Comparison of ENCODE assay signal across 3 worm cellular contexts in genomic region chrX:15215272-15215671, ce11.
TF ChIP-seq lines count a peak whose summit lies in the region.

No protein-coding gene starts in this region.

TF ChIP-seq in whole organism, L1 larva, 84 proteins besides CTCF, POLR2A, EP300 and RAD21:
- peak; percentile 9 for TF ChIP-seq nhr-71 (tag; optimal IDR thresholded peaks at IDR 0.05; lab: Kevin White, UChicago)
- TF ChIP-seq skn-1 (tag; optimal IDR thresholded peaks at IDR 0.05; lab: Kevin White, UChicago), result no peak
- no peak for TF ChIP-seq lin-15B (tag; optimal IDR thresholded peaks at IDR 0.05; lab: Kevin White, UChicago)
- no peak for TF ChIP-seq lin-35 (GFP tag; optimal IDR thresholded peaks at IDR 0.05; lab: Kevin White, UChicago)
- no peak for TF ChIP-seq dpl-1 (GFP tag; optimal IDR thresholded peaks at IDR 0.05; lab: Kevin White, UChicago)
- no peak for TF ChIP-seq zip-4 (GFP tag; optimal IDR thresholded peaks at IDR 0.05; lab: Kevin White, UChicago)
- no peak for TF ChIP-seq ama-1 (optimal IDR thresholded peaks at IDR 0.05; lab: Kevin White, UChicago)
- no peak for TF ChIP-seq xbp-1 (tag; optimal IDR thresholded peaks at IDR 0.05; lab: Kevin White, UChicago)
- TF ChIP-seq ztf-4 (tag; optimal IDR thresholded peaks at IDR 0.05; lab: Kevin White, UChicago), result no peak
- no peak for TF ChIP-seq tbx-2 (tag; optimal IDR thresholded peaks at IDR 0.05; lab: Kevin White, UChicago)
- peak; percentile 18 for TF ChIP-seq fkh-4 (tag; optimal IDR thresholded peaks at IDR 0.05; lab: Kevin White, UChicago; ENCODE audit: borderline replicate concordance)
- peak; percentile 78 for TF ChIP-seq unc-86 (tag; optimal IDR thresholded peaks at IDR 0.05; lab: Kevin White, UChicago)
- TF ChIP-seq swsn-7 (tag; optimal IDR thresholded peaks at IDR 0.05; lab: Kevin White, UChicago), result no peak
- peak; percentile 17 for TF ChIP-seq nhr-47 (tag; optimal IDR thresholded peaks at IDR 0.05; lab: Kevin White, UChicago)
- TF ChIP-seq mef-2 (tag; optimal IDR thresholded peaks at IDR 0.05; lab: Kevin White, UChicago), result no peak
- TF ChIP-seq isw-1 (GFP tag; IDR thresholded peaks at IDR 0.05; lab: Robert Waterston, UW), result no peak
- TF ChIP-seq fkh-8 (tag; optimal IDR thresholded peaks at IDR 0.05; lab: Kevin White, UChicago), result no peak
- TF ChIP-seq lin-14 (GFP tag; optimal IDR thresholded peaks at IDR 0.05; lab: Kevin White, UChicago), result peak; percentile 41
- no peak for TF ChIP-seq lir-3 (tag; optimal IDR thresholded peaks at IDR 0.05; lab: Kevin White, UChicago; ENCODE audit: poor library complexity)
- TF ChIP-seq lin-13 (GFP tag; optimal IDR thresholded peaks at IDR 0.05; lab: Kevin White, UChicago), result no peak
- TF ChIP-seq dsc-1 (tag; optimal IDR thresholded peaks at IDR 0.05; lab: Kevin White, UChicago), result peak; percentile 97

TF ChIP-seq in whole organism, L2 larva, 48 proteins besides CTCF, POLR2A, EP300 and RAD21:
- TF ChIP-seq ama-1 (optimal IDR thresholded peaks at IDR 0.05; lab: Kevin White, UChicago) (no peak), sma-9 (GFP tag; optimal IDR thresholded peaks at IDR 0.05; lab: Kevin White, UChicago) (peak; percentile 21), sma-9 (tag; optimal IDR thresholded peaks at IDR 0.05; lab: Kevin White, UChicago) (no peak), unc-55 (GFP tag; optimal IDR thresholded peaks at IDR 0.05; lab: Kevin White, UChicago) (peak; percentile 1)

TF ChIP-seq in whole organism, L4 larva, 104 proteins besides CTCF, POLR2A, EP300 and RAD21:
- TF ChIP-seq F10B5.3 (tag; optimal IDR thresholded peaks at IDR 0.05; lab: Kevin White, UChicago), result no peak
- TF ChIP-seq aha-1 (tag; lab: Kevin White, UChicago), result peak; percentile 92
- peak in 1 of 2 experiments; percentile 60 for TF ChIP-seq unc-62 (GFP tag; optimal IDR thresholded peaks at IDR 0.05 in 1 of 2; lab: Kevin White, UChicago)
- TF ChIP-seq unc-62 (tag; optimal IDR thresholded peaks at IDR 0.05; lab: Kevin White, UChicago), result no peak

Comparison
In these comparisons a context has a peak if more than half of its experiments do, and no peak if none do; other contexts are left out.
1. Of the 29 proteins assayed by ChIP-seq in both whole organism, L4 larva and whole organism, L1 larva: peak only in whole organism, L4 larva: aha-1; only in whole organism, L1 larva: none; in both: none; in neither: 27; mixed calls (peak in some experiments, not most) for 1.